Worm (Caenorhabditis elegans): ENCODE measurements around the gene F43C11.8.

F43C11.8 gene

DNA sequence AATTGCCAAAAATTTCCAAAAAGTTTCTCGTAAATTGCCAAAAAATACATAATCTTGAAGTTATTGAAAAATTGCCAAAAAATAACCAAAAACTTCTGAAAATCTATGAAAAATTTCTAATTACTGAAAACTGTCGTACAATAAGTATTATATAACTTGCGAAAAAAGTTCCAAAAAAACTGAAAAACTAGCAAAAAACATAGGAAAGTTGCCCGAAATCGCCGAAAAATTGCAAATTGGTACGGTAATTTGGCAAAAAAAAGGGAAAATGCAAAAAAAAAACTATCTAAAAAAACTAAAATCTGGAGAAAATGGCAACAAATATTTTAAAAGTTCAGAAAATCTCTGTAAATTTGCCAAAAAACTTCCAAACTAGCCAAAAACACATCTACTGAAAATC lies 9.2 kb downstream of the F43C11.8 start, which contains the start of gene enri-1:
Gene enri-1 (minus strand): TSS at position 101 of the 400 bp plus-strand sequence.
- TF ChIP-seq Y22D7AL.16 (tag; optimal IDR thresholded peaks at IDR 0.05) (no peak), ceh-6 (GFP tag; optimal IDR thresholded peaks at IDR 0.05) (no peak), pqm-1 (tag; optimal IDR thresholded peaks at IDR 0.05) (no peak), hlh-8 (tag; optimal IDR thresholded peaks at IDR 0.05) (no peak), ets-4 (tag; optimal IDR thresholded peaks at IDR 0.05) (no peak), ref-2 (tag; optimal IDR thresholded peaks at IDR 0.05) (no peak), pha-2 (tag; optimal IDR thresholded peaks at IDR 0.05) (no peak), pat-9 (tag; optimal IDR thresholded peaks at IDR 0.05) (no peak), ttx-3 (tag; optimal IDR thresholded peaks at IDR 0.05) (no peak), tbx-7 (tag; optimal IDR thresholded peaks at IDR 0.05) (no peak), ceh-45 (GFP tag; IDR thresholded peaks at IDR 0.05) (no peak), sdc-2 (tag; optimal IDR thresholded peaks at IDR 0.05) (no peak), ceh-34 (tag; optimal IDR thresholded peaks at IDR 0.05) (no peak), hlh-15 (tag; optimal IDR thresholded peaks at IDR 0.05) (no peak), che-1 (tag; optimal IDR thresholded peaks at IDR 0.05) (no peak), unc-3 (GFP tag; conservative IDR thresholded peaks at IDR 0.05) (no peak), unc-3 (tag; optimal IDR thresholded peaks at IDR 0.05) (no peak), hlh-13 (GFP tag; optimal IDR thresholded peaks at IDR 0.05) (no peak), ceh-2 (tag; optimal IDR thresholded peaks at IDR 0.05) (no peak), C38D4.7 (GFP tag; optimal IDR thresholded peaks at IDR 0.05) (no peak), ztf-16 (tag; optimal IDR thresholded peaks at IDR 0.05) (no peak)

DNA sequence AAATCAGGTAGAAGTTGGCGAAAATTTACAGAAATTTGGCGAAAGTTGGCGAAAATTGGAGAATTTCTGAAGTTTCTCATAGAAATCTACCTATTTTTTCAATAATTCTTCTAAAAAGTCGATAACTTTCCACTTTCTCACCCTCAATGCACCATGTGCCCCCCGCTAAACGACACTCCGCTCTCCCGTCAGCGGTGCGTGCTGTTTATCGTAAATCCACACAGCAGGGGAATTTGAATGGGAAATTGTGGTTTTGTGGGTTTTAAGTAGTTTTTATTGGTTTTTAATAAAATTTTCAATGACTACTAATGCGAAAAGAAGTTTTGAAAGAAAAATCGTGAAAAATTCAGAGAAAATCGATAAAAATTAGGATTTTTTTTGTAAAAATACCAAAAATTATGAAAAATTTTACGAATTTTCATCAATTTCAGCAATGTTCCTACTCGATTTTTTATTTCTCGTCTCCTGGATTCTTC lies 9.7 kb downstream of the F43C11.8 start, which contains the start of gene F43C11.6:
Gene F43C11.6 (plus strand): TSS at position 426 of the 476 bp plus-strand sequence.
- TF ChIP-seq ceh-24 (tag; optimal IDR thresholded peaks at IDR 0.05), result no peak
- peak; percentile 28 for TF ChIP-seq rnt-1 (tag; optimal IDR thresholded peaks at IDR 0.05)
- TF ChIP-seq ceh-31 (tag; optimal IDR thresholded peaks at IDR 0.05), result peak; percentile 12
- TF ChIP-seq ceh-48 (tag; optimal IDR thresholded peaks at IDR 0.05), result peak; percentile 20

DNA sequence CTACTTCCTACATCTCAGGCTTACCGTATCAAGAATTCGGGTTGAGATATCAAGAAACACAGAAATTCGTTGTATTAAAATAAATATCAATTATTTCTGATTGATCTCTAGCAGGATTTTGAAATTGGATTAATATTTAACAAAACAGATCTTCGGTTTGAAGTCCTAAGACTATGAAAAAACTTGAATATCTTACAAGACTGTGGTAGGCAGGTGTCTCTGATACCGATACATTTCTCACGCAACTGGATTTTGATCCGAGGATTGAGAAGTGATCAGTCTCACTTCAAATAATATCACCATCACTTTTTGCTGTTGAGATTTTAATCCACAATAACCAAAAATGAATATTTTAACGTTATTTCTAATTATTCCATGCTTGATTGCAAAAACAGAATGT lies 14.4 kb downstream of the F43C11.8 start, which contains the start of gene F43C11.4:
Gene F43C11.4 (plus strand): TSS at position 301 of the 400 bp plus-strand sequence.
- TF ChIP-seq ztf-16 (tag; optimal IDR thresholded peaks at IDR 0.05), result no peak
- TF ChIP-seq ceh-2 (tag; optimal IDR thresholded peaks at IDR 0.05), result no peak
- TF ChIP-seq fkh-10 (GFP tag; optimal IDR thresholded peaks at IDR 0.05), result no peak
- TF ChIP-seq unc-55 (GFP tag; optimal IDR thresholded peaks at IDR 0.05), result no peak
- TF ChIP-seq ceh-9 (tag; optimal IDR thresholded peaks at IDR 0.05), result no peak
- TF ChIP-seq K02D7.2 (tag; optimal IDR thresholded peaks at IDR 0.05), result no peak
- no peak for TF ChIP-seq elt-2 (tag; optimal IDR thresholded peaks at IDR 0.05)
- no peak for TF ChIP-seq ceh-48 (tag; optimal IDR thresholded peaks at IDR 0.05)
- TF ChIP-seq syd-9 (tag; optimal IDR thresholded peaks at IDR 0.05), result no peak

DNA sequence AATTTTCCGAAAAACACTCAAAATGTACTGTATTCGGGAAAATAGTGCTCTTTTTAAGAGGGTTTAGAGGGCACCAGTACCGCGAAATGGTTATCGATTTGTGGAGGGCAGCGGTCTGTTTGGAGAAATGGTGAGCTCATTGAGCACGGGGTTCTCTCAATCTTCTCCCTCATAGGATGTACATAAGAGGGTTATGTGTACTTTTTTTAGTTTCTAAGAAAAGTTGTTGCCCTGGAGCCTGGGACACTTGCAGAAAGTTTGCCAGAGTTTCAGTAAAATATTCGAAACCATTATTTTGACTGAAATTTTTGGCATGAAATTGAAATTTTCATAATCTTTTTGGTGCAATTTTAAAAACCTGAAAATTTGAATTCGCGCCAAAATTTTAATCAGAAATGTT lies 20.2 kb downstream of the F43C11.8 start, which contains the start of gene F43C11.10:
Gene F43C11.10 (minus strand): TSS at position 101 of the 400 bp plus-strand sequence.
- TF ChIP-seq pax-1 (tag; optimal IDR thresholded peaks at IDR 0.05), result no peak
- no peak for TF ChIP-seq lim-6 (tag; optimal IDR thresholded peaks at IDR 0.05)
- no peak for TF ChIP-seq F13H6.1 (tag; optimal IDR thresholded peaks at IDR 0.05)
- no peak for TF ChIP-seq hlh-8 (tag; optimal IDR thresholded peaks at IDR 0.05)
- TF ChIP-seq T23F11.4 (GFP tag; optimal IDR thresholded peaks at IDR 0.05), result no peak
- no peak for TF ChIP-seq unc-42 (tag; optimal IDR thresholded peaks at IDR 0.05)
- no peak for TF ChIP-seq C08G9.2 (tag; optimal IDR thresholded peaks at IDR 0.05)
- TF ChIP-seq ref-2 (tag; optimal IDR thresholded peaks at IDR 0.05), result no peak
- no peak for TF ChIP-seq tbx-7 (tag; optimal IDR thresholded peaks at IDR 0.05)
- TF ChIP-seq ets-4 (tag; optimal IDR thresholded peaks at IDR 0.05), result no peak
- TF ChIP-seq nfya-1 (tag; optimal IDR thresholded peaks at IDR 0.05), result no peak
- TF ChIP-seq pha-4 (tag; optimal IDR thresholded peaks at IDR 0.05), result no peak
- no peak for TF ChIP-seq madf-2 (tag; optimal IDR thresholded peaks at IDR 0.05)
- TF ChIP-seq ztf-16 (tag; optimal IDR thresholded peaks at IDR 0.05), result no peak
- TF ChIP-seq hlh-30 (tag; optimal IDR thresholded peaks at IDR 0.05; ENCODE audit: insufficient read depth), result no peak
- no peak for TF ChIP-seq mec-3 (tag; optimal IDR thresholded peaks at IDR 0.05; ENCODE audit: borderline replicate concordance)
- no peak for TF ChIP-seq rnt-1 (tag; optimal IDR thresholded peaks at IDR 0.05)
- no peak for TF ChIP-seq Y22D7AL.16 (tag; optimal IDR thresholded peaks at IDR 0.05)

Data from whole organism, late embryonic.